Fruit fly (Drosophila melanogaster) whole organism, embryonic: Measurements from ENCODE around the gene HDAC1.

Experiments
- Adf1 ChIP-seq: fragments of 200-800 bp; sonication (Bioruptor generic); IDR thresholded peaks from 2 replicates; pipeline ENCODE4 v1.3.6; 2022; ENCODE audit warnings: missing biosample characterization, missing genetic modification characterization
- Aef1 ChIP-seq: fragments of 200-800 bp; sonication (Bioruptor generic); IDR thresholded peaks from 3 replicates; pipeline ENCODE4 v1.3.6; 2022; ENCODE audit warnings: missing biosample characterization, missing genetic modification characterization
- Atf3 ChIP-seq: fragments of 200-800 bp; sonication (Bioruptor generic); optimal IDR thresholded peaks from 3 replicates; lab custom pipeline; 2016; ENCODE audit warnings: missing biosample characterization, missing genetic modification characterization
- CG10147 ChIP-seq: fragments of 200-800 bp; sonication (Bioruptor generic); optimal IDR thresholded peaks from 2 replicates; lab custom pipeline; 2019; ENCODE audit warnings: missing biosample characterization, mild to moderate bottlenecking, missing genetic modification characterization, moderate library complexity
- CG10274 ChIP-seq: fragments of 200-800 bp; sonication (Bioruptor generic); optimal IDR thresholded peaks from 3 replicates; lab custom pipeline; 2017; ENCODE audit warnings: missing biosample characterization, mild to moderate bottlenecking, missing genetic modification characterization
- CG10366 ChIP-seq: fragments of 200-800 bp; sonication (Bioruptor generic); IDR thresholded peaks from 2 replicates; pipeline ENCODE4 v1.3.6; 2022; ENCODE audit warnings: missing biosample characterization, missing genetic modification characterization
- CG12219 ChIP-seq: fragments of 200-800 bp; sonication (Bioruptor generic); optimal IDR thresholded peaks from 3 replicates; lab custom pipeline; 2018; ENCODE audit warnings: missing biosample characterization, mild to moderate bottlenecking, missing genetic modification characterization
- CG1233 ChIP-seq: fragments of 200-800 bp; sonication (Bioruptor generic); optimal IDR thresholded peaks from 4 replicates; lab custom pipeline; 2018; ENCODE audit warnings: missing biosample characterization, mild to moderate bottlenecking, missing genetic modification characterization
- CG13287 ChIP-seq: fragments of 200-800 bp; sonication (Bioruptor generic); IDR thresholded peaks from 2 replicates; pipeline ENCODE4 v1.3.6; 2022; ENCODE audit warnings: missing biosample characterization, missing genetic modification characterization; ENCODE audit not compliant: partially characterized antibody
- CG13424 ChIP-seq: fragments of 200-800 bp; sonication (Bioruptor generic); optimal IDR thresholded peaks from 2 replicates; lab custom pipeline; 2019; ENCODE audit warnings: missing biosample characterization, mild to moderate bottlenecking, missing genetic modification characterization, moderate library complexity
- CG13624 ChIP-seq: fragments of 200-800 bp; sonication (Bioruptor generic); optimal IDR thresholded peaks from 2 replicates; lab custom pipeline; 2016; ENCODE audit warnings: missing biosample characterization, missing genetic modification characterization
- CG1647 ChIP-seq: fragments of 200-800 bp; sonication (Bioruptor generic); optimal IDR thresholded peaks from 3 replicates; lab custom pipeline; 2016; ENCODE audit warnings: missing biosample characterization, missing genetic modification characterization
- CG16815 ChIP-seq: fragments of 200-800 bp; sonication (Bioruptor generic); optimal IDR thresholded peaks from 3 replicates; lab custom pipeline; 2017; ENCODE audit warnings: missing biosample characterization, mild to moderate bottlenecking, missing genetic modification characterization
- CG1832 ChIP-seq: fragments of 200-800 bp; sonication (Bioruptor generic); optimal IDR thresholded peaks from 2 replicates; lab custom pipeline; 2017; ENCODE audit warnings: missing biosample characterization, mild to moderate bottlenecking, missing genetic modification characterization, inconsistent platforms
- CG18764 ChIP-seq: fragments of 200-800 bp; sonication (Bioruptor generic); optimal IDR thresholded peaks from 3 replicates; lab custom pipeline; 2016; ENCODE audit warnings: missing biosample characterization, missing genetic modification characterization
- CG32532 ChIP-seq: fragments of 200-800 bp; sonication (Bioruptor generic); IDR thresholded peaks from 2 replicates; pipeline ENCODE4 v1.3.6; 2022; ENCODE audit warnings: missing biosample characterization, missing genetic modification characterization
- CG34376 ChIP-seq: fragments of 200-800 bp; sonication (Bioruptor generic); optimal IDR thresholded peaks from 2 replicates; lab custom pipeline; 2018; ENCODE audit warnings: missing biosample characterization, mild to moderate bottlenecking, missing genetic modification characterization
- CG3995 ChIP-seq: fragments of 200-800 bp; sonication (Bioruptor generic); optimal IDR thresholded peaks from 3 replicates; lab custom pipeline; 2016; ENCODE audit warnings: missing biosample characterization, missing genetic modification characterization
- CG4617 ChIP-seq: fragments of 200-800 bp; sonication (Bioruptor generic); optimal IDR thresholded peaks from 3 replicates; lab custom pipeline; 2016; ENCODE audit warnings: missing biosample characterization, missing genetic modification characterization, borderline replicate concordance
- CG8089 ChIP-seq: fragments of 200-800 bp; sonication (Bioruptor generic); optimal IDR thresholded peaks from 3 replicates; lab custom pipeline; 2016; ENCODE audit warnings: missing biosample characterization, missing genetic modification characterization
- CG9876 ChIP-seq: fragments of 200-800 bp; sonication (Bioruptor generic); optimal IDR thresholded peaks from 2 replicates; lab custom pipeline; 2016; ENCODE audit warnings: missing biosample characterization, missing genetic modification characterization
- CG9932 ChIP-seq: fragments of 200-800 bp; sonication (Bioruptor generic); IDR thresholded peaks from 2 replicates; pipeline ENCODE4 v1.3.6; 2022; ENCODE audit warnings: missing biosample characterization, missing genetic modification characterization
- Deaf1 ChIP-seq: fragments of 200-800 bp; optimal IDR thresholded peaks from 3 replicates; lab custom pipeline; 2019; ENCODE audit warnings: missing biosample characterization, mild to moderate bottlenecking, missing genetic modification characterization, moderate library complexity
- Dip2 ChIP-seq: fragments of 200-800 bp; sonication (Bioruptor generic); IDR thresholded peaks from 2 replicates; pipeline ENCODE4 v1.3.6; 2022; ENCODE audit warnings: missing biosample characterization, missing genetic modification characterization
- Doc2 ChIP-seq: fragments of 200-800 bp; sonication (Bioruptor generic); IDR thresholded peaks from 2 replicates; pipeline ENCODE4 v1.3.6; 2022; ENCODE audit warnings: missing biosample characterization, missing genetic modification characterization
- Ets65A ChIP-seq: fragments of 200-800 bp; sonication (Bioruptor generic); peaks from one replicate; lab custom pipeline; 2016; ENCODE audit warnings: missing biosample characterization, missing genetic modification characterization
- Meics ChIP-seq: fragments of 200-800 bp; sonication (Bioruptor generic); optimal IDR thresholded peaks from 2 replicates; lab custom pipeline; 2017; ENCODE audit warnings: missing biosample characterization, mild to moderate bottlenecking, missing genetic modification characterization
- Ptx1 ChIP-seq: fragments of 200-800 bp; sonication (Bioruptor generic); IDR thresholded peaks from 2 replicates; pipeline ENCODE4 v1.3.6; 2022; ENCODE audit warnings: missing biosample characterization, missing genetic modification characterization
- TFAM ChIP-seq: fragments of 200-800 bp; sonication (Bioruptor generic); optimal IDR thresholded peaks from 2 replicates; lab custom pipeline; 2017; ENCODE audit warnings: missing biosample characterization, missing genetic modification characterization, inconsistent platforms
- ftz-f1 ChIP-seq: fragments of 200-800 bp; sonication (Bioruptor generic); optimal IDR thresholded peaks from 2 replicates; lab custom pipeline; 2016; ENCODE audit warnings: missing biosample characterization, missing genetic modification characterization
- gem ChIP-seq: fragments of 200-800 bp; sonication (Bioruptor generic); optimal IDR thresholded peaks from 2 replicates; lab custom pipeline; 2019; ENCODE audit warnings: missing biosample characterization, mild to moderate bottlenecking, missing genetic modification characterization, moderate library complexity
- prd ChIP-seq, 3 experiments: fragments of >200 bp in 2 of 3; fragments of 200-800 bp in 1 of 3; sonication (Bioruptor generic) in 1 of 3; optimal IDR thresholded peaks in 2 of 3; IDR thresholded peaks in 1 of 3; 2 replicates in 2 of 3; 3 replicates in 1 of 3; pipeline versions ENCODE4 v1.3.6 to Lab custom; 2017 to 2022; ENCODE audit warnings: missing biosample characterization in 1 of 3, missing genetic modification characterization in 1 of 3
- pzg ChIP-seq: fragments of 200-800 bp; sonication (Bioruptor generic); optimal IDR thresholded peaks from 3 replicates; lab custom pipeline; 2018; ENCODE audit warnings: missing biosample characterization, mild to moderate bottlenecking, missing genetic modification characterization, moderate library complexity
- ranshi ChIP-seq: fragments of 200-800 bp; sonication (Bioruptor generic); IDR thresholded peaks from 2 replicates; pipeline ENCODE4 v1.3.6; 2022; ENCODE audit warnings: missing biosample characterization, missing genetic modification characterization
- stc ChIP-seq: fragments of 200-800 bp; sonication (Bioruptor generic); IDR thresholded peaks from 2 replicates; pipeline ENCODE4 v1.3.6; 2022; ENCODE audit warnings: missing biosample characterization, missing genetic modification characterization
- stwl ChIP-seq: fragments of 200-800 bp; sonication (Bioruptor generic); optimal IDR thresholded peaks from 3 replicates; lab custom pipeline; 2018; ENCODE audit warnings: missing biosample characterization, mild to moderate bottlenecking, missing genetic modification characterization, moderate library complexity
- ttk ChIP-seq: fragments of 200-800 bp; sonication (Bioruptor generic); IDR thresholded peaks from 2 replicates; pipeline ENCODE4 v2.1.2; 2022; ENCODE audit warnings: missing biosample characterization, missing genetic modification characterization
- tup ChIP-seq: fragments of 200-800 bp; sonication (Bioruptor generic); optimal IDR thresholded peaks from 2 replicates; lab custom pipeline; 2016; ENCODE audit warnings: missing biosample characterization, mild to moderate bottlenecking, missing genetic modification characterization, moderate library complexity
- twi ChIP-seq: fragments of 200-800 bp; optimal IDR thresholded peaks from 2 replicates; lab custom pipeline; 2019; ENCODE audit warnings: missing biosample characterization, mild to moderate bottlenecking, missing genetic modification characterization, moderate library complexity
- tx ChIP-seq: fragments of 200-800 bp; sonication (Bioruptor generic); optimal IDR thresholded peaks from 2 replicates; lab custom pipeline; 2016; ENCODE audit warnings: missing biosample characterization, missing genetic modification characterization
- zfh1 ChIP-seq: fragments of 200-800 bp; sonication (Bioruptor generic); IDR thresholded peaks from 3 replicates; pipeline ENCODE4 v1.3.6; 2022; ENCODE audit warnings: missing biosample characterization, missing genetic modification characterization

The HDAC1 gene

DNA sequence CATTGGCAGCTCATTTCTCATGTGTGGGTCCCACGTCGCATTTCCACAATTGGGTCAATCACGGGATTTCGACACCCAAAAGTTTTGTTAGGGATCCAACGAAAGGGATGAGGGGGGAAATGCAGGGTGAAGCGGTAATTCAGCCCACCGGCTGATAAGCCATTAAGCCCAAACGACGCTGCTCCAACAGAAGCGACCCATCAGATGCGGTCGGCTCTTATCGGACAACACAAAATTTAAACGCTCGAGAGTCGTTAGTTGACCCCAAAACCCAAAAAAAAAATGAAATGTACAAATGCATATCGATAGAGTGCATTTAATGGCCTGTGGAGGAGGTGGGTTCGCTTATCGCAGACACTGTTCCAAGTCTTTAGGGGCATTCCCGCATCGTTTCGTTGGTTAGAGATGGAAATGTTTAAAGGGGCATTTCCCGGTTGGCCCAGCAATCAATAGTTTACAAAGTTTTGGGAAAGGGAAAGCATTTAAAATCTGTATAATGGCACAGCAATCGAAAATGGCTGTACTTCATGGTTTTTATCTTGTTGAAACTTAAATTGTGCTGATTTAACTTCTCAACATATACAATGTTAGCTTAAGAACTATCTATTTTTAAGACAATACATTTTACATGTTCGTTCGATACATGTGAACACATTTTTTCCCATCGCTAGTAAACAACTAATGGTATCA lies 19.6 kb upstream of the HDAC1 start (continued):
- TF ChIP-seq CG1647 (GFP tag; lab: Kevin White, UChicago) (no peak), tup (no peak), Doc2 (no peak), CG8089 (GFP tag; lab: Kevin White, UChicago) (no peak), CG16815 (no peak), CG9876 (GFP tag; lab: Kevin White, UChicago) (no peak), stwl (no peak), prd (optimal IDR thresholded peaks at IDR 0.05; lab: Kevin White, UChicago) (no peak), prd (GFP tag; IDR thresholded peaks at IDR 0.05; lab: Robert Waterston, UW) (peak; percentile 42; the same call in 1 of the 3 replicates), CG3995 (GFP tag; lab: Kevin White, UChicago) (no peak), ranshi (GFP tag; lab: Robert Waterston, UW) (no peak), Adf1 (GFP tag; lab: Robert Waterston, UW) (no peak), CG4617 (GFP tag; lab: Kevin White, UChicago) (no peak), Ets65A (GFP tag; lab: Kevin White, UChicago) (no peak), CG13624 (no peak), CG13424 (peak; percentile 48), CG32532 (GFP tag; lab: Robert Waterston, UW) (no peak), CG12219 (GFP tag; lab: Kevin White, UChicago) (no peak), pzg (GFP tag; lab: Kevin White, UChicago) (no peak), CG1233 (GFP tag; lab: Kevin White, UChicago) (no peak), gem (tag; lab: Kevin White, UChicago) (peak; percentile 53), Aef1 (GFP tag; lab: Robert Waterston, UW) (no peak), Deaf1 (tag; lab: Kevin White, UChicago) (no peak), CG13287 (GFP tag; lab: Robert Waterston, UW) (no peak), CG9932 (GFP tag; lab: Robert Waterston, UW) (no peak), tx (GFP tag; lab: Kevin White, UChicago) (no peak), Ptx1 (GFP tag; lab: Robert Waterston, UW) (no peak), Dip2 (GFP tag; lab: Robert Waterston, UW) (no peak), stc (GFP tag; lab: Robert Waterston, UW) (no peak), zfh1 (0 out of 3 replicates have a peak, but pooled peaks have one; percentile 4), Meics (GFP tag; lab: Kevin White, UChicago) (no peak), twi (tag; lab: Kevin White, UChicago) (no peak), CG18764 (GFP tag; lab: Kevin White, UChicago) (no peak), TFAM (GFP tag; lab: Kevin White, UChicago) (no peak), CG10274 (GFP tag; lab: Kevin White, UChicago) (no peak), CG1832 (GFP tag; lab: Kevin White, UChicago) (no peak), ttk (GFP tag; lab: Robert Waterston, UW) (no peak), CG10366 (GFP tag; lab: Robert Waterston, UW) (no peak), CG10147 (GFP tag; lab: Kevin White, UChicago) (no peak), CG34376 (no peak), Atf3 (GFP tag; lab: Kevin White, UChicago) (no peak), ftz-f1 (GFP tag; lab: Kevin White, UChicago) (no peak)
